Worm (Caenorhabditis elegans) whole organism, late embryonic: ENCODE measurements around the gene ZC506.1.

Experiments
- F13H6.1 ChIP-seq: sonication (generic microtip); optimal IDR thresholded peaks from 2 replicates; lab custom pipeline; 2016; ENCODE audit warnings: missing genetic modification characterization, missing compliant biosample characterization
- ceh-22 ChIP-seq: sonication (generic microtip); optimal IDR thresholded peaks from 2 replicates; lab custom pipeline; 2017; ENCODE audit warnings: missing biosample characterization, missing genetic modification characterization
- ceh-24 ChIP-seq: sonication (generic microtip); optimal IDR thresholded peaks from 2 replicates; lab custom pipeline; 2016; ENCODE audit warnings: mild to moderate bottlenecking, missing genetic modification characterization, missing compliant biosample characterization
- ceh-30 ChIP-seq: fragments of 150-350 bp; optimal IDR thresholded peaks from 2 replicates; lab custom pipeline; 2014; ENCODE audit warnings: missing biosample characterization, missing genetic modification characterization
- ceh-6 ChIP-seq: fragments of 200-800 bp; sonication (Bioruptor generic); optimal IDR thresholded peaks from 2 replicates; lab custom pipeline; 2018; ENCODE audit warnings: mild to moderate bottlenecking, missing genetic modification characterization, missing compliant biosample characterization
- ceh-9 ChIP-seq: sonication (generic microtip); optimal IDR thresholded peaks from 2 replicates; lab custom pipeline; 2016; ENCODE audit warnings: mild to moderate bottlenecking, missing genetic modification characterization, inconsistent platforms, missing compliant biosample characterization
- elt-4 ChIP-seq: sonication (generic microtip); optimal IDR thresholded peaks from 2 replicates; lab custom pipeline; 2016; ENCODE audit warnings: missing genetic modification characterization, missing compliant biosample characterization
- ets-4 ChIP-seq: sonication (generic microtip); optimal IDR thresholded peaks from 2 replicates; lab custom pipeline; 2016; ENCODE audit warnings: missing genetic modification characterization, missing compliant biosample characterization
- eyg-1 ChIP-seq: sonication (generic microtip); optimal IDR thresholded peaks from 2 replicates; lab custom pipeline; 2016; ENCODE audit warnings: missing genotype, missing genetic modification characterization, missing compliant biosample characterization
- hlh-13 ChIP-seq: fragments of 200-800 bp; sonication (Bioruptor generic); optimal IDR thresholded peaks from 2 replicates; lab custom pipeline; 2018; ENCODE audit warnings: mild to moderate bottlenecking, missing genetic modification characterization, missing compliant biosample characterization
- hlh-15 ChIP-seq: sonication (generic microtip); optimal IDR thresholded peaks from 2 replicates; lab custom pipeline; 2016; ENCODE audit warnings: missing genetic modification characterization, missing compliant biosample characterization
- hlh-6 ChIP-seq: sonication (generic microtip); optimal IDR thresholded peaks from 2 replicates; lab custom pipeline; 2016; ENCODE audit warnings: missing genotype, missing genetic modification characterization, missing compliant biosample characterization
- lim-6 ChIP-seq: sonication (generic microtip); optimal IDR thresholded peaks from 2 replicates; lab custom pipeline; 2016; ENCODE audit warnings: missing genetic modification characterization, missing compliant biosample characterization
- nhr-11 ChIP-seq: fragments of 150-350 bp; optimal IDR thresholded peaks from 2 replicates; lab custom pipeline; 2014; ENCODE audit warnings: missing biosample characterization, missing genetic modification characterization
- ref-2 ChIP-seq: sonication (generic microtip); optimal IDR thresholded peaks from 2 replicates; lab custom pipeline; 2016; ENCODE audit warnings: missing genetic modification characterization, missing compliant biosample characterization
- rnt-1 ChIP-seq: sonication (generic microtip); optimal IDR thresholded peaks from 2 replicates; lab custom pipeline; 2016; ENCODE audit warnings: missing genetic modification characterization, missing compliant biosample characterization
- sdc-2 ChIP-seq: sonication (generic microtip); optimal IDR thresholded peaks from 2 replicates; lab custom pipeline; 2016; ENCODE audit warnings: missing genotype, missing genetic modification characterization, missing compliant biosample characterization
- sox-2 ChIP-seq: fragments of 200-800 bp; sonication (Bioruptor generic); IDR thresholded peaks from 2 replicates; pipeline ENCODE4 v1.3.6; 2022; ENCODE audit warnings: missing genetic modification reagents, missing genetic modification characterization, missing compliant biosample characterization
- sox-4 ChIP-seq: sonication (generic microtip); optimal IDR thresholded peaks from 2 replicates; lab custom pipeline; 2017; ENCODE audit warnings: mild to moderate bottlenecking, missing genetic modification characterization, inconsistent platforms, missing compliant biosample characterization
- syd-9 ChIP-seq: sonication (generic microtip); optimal IDR thresholded peaks from 2 replicates; lab custom pipeline; 2016; ENCODE audit warnings: mild to moderate bottlenecking, missing genetic modification characterization, moderate library complexity, missing compliant biosample characterization
- tbx-2 ChIP-seq: sonication (generic microtip); optimal IDR thresholded peaks from 2 replicates; lab custom pipeline; 2016; ENCODE audit warnings: missing genetic modification characterization, missing compliant biosample characterization
- tbx-7 ChIP-seq: sonication (generic microtip); optimal IDR thresholded peaks from 2 replicates; lab custom pipeline; 2016; ENCODE audit warnings: missing genotype, missing genetic modification characterization, missing compliant biosample characterization
- ttx-3 ChIP-seq: sonication (generic microtip); optimal IDR thresholded peaks from 2 replicates; lab custom pipeline; 2016; ENCODE audit warnings: missing genetic modification reagents, missing genetic modification characterization, missing compliant biosample characterization
- unc-3 ChIP-seq, 2 experiments: fragments of 200-800 bp in 1 of 2; sonication (Bioruptor generic) in 1 of 2; sonication (generic microtip) in 1 of 2; conservative IDR thresholded peaks in 1 of 2; optimal IDR thresholded peaks in 1 of 2; 2 replicates each; pipeline versions ENCODE4 v1.3.6 to Lab custom; 2016 to 2022; ENCODE audit warnings: missing compliant biosample characterization in 2 of 2, missing genetic modification characterization in 2 of 2, missing genetic modification reagents in 1 of 2
- unc-42 ChIP-seq: sonication (generic microtip); optimal IDR thresholded peaks from 2 replicates; lab custom pipeline; 2016; ENCODE audit warnings: missing genotype, missing genetic modification characterization, missing compliant biosample characterization
- unc-55 ChIP-seq: sonication (generic microtip); optimal IDR thresholded peaks from 2 replicates; lab custom pipeline; 2017; ENCODE audit warnings: missing biosample characterization, missing genetic modification reagents, missing genetic modification characterization
- unc-86 ChIP-seq: sonication (generic microtip); optimal IDR thresholded peaks from 2 replicates; lab custom pipeline; 2016; ENCODE audit warnings: missing genetic modification characterization, missing compliant biosample characterization

Gene ZC506.1

DNA sequence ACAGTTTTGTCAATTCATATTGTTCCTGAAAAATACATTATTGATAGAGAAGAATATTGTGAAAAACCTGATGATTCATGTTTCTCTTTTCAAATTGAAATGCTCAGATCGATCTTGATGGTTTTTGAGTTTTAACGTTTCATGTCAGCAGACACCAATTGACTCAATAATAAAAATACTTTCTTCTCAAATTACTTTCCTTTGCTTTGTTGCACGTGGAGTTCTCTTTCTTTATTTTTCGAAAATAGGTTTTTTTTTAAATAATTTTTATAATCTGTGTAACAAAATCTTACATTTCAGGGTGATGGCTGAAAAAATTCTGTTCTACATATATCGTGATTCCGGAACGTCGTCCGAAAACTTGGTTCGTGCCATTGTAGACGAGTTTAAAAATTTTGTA is 41.9 kb downstream of the ZC506.1 start, which contains the start of gene F19C6.2:
Gene F19C6.2, plus strand, starts transcription at position 301 of the 400 bp plus-strand sequence.
- TF ChIP-seq ceh-22 (tag; lab: Kevin White, UChicago) = no peak
- TF ChIP-seq ceh-24 (tag; lab: Kevin White, UChicago) = no peak
- TF ChIP-seq tbx-2 = no peak
- no peak for TF ChIP-seq unc-55 (GFP tag; lab: Kevin White, UChicago)
- TF ChIP-seq rnt-1 (tag; lab: Kevin White, UChicago) = no peak
- no peak for TF ChIP-seq lim-6
- no peak for TF ChIP-seq hlh-6 (tag; lab: Kevin White, UChicago)
- no peak for TF ChIP-seq elt-4
- no peak for TF ChIP-seq nhr-11 (tag; lab: Kevin White, UChicago)
- no peak for TF ChIP-seq unc-3 (GFP tag; conservative IDR thresholded peaks at IDR 0.05; lab: Robert Waterston, UW)
- no peak for TF ChIP-seq unc-3 (tag; optimal IDR thresholded peaks at IDR 0.05; lab: Kevin White, UChicago)
- no peak for TF ChIP-seq eyg-1 (tag; lab: Kevin White, UChicago)

ce11 chrX:10008664-10009063 is 49.9 kb downstream of the ZC506.1 start, which contains the start of gene F19C6.3:
F19C6.3 (minus strand) TSS chrX:10008764.
- TF ChIP-seq hlh-13 (GFP tag; lab: Kevin White, UChicago) = no peak
- TF ChIP-seq unc-86 (tag; lab: Kevin White, UChicago) = no peak
- TF ChIP-seq ref-2 (tag; lab: Kevin White, UChicago) = no peak

DNA sequence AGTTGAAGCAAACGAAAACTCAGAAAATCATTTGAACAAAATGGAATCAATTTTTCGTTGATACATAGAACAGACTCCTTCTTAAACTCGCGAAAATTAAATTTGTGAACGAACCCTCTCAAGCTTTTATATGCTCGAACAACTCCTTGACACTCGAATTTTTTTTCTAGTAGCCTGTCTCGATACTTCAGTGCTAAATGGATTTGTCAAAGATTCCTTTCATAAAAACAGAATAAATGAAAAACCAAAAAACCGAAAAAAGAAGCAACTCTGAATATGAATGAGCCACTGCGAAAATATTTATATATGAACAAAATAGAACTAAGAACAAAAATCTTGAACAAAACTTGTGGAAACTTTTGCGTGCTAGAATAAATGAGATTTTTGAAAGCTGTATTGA is 51.2 kb downstream of the ZC506.1 start:
- TF ChIP-seq ceh-6 (GFP tag; lab: Kevin White, UChicago) (no peak), hlh-6 (tag; lab: Kevin White, UChicago) (no peak), unc-42 (tag; lab: Kevin White, UChicago) (no peak), ceh-30 (tag; lab: Kevin White, UChicago) (no peak), sox-4 (no peak), tbx-7 (no peak), ceh-22 (tag; lab: Kevin White, UChicago) (no peak), sdc-2 (tag; lab: Kevin White, UChicago) (no peak), syd-9 (no peak), ceh-9 (tag; lab: Kevin White, UChicago) (no peak), unc-3 (GFP tag; conservative IDR thresholded peaks at IDR 0.05; lab: Robert Waterston, UW) (no peak), unc-3 (tag; optimal IDR thresholded peaks at IDR 0.05; lab: Kevin White, UChicago) (no peak), sox-2 (no peak), hlh-15 (tag; lab: Kevin White, UChicago) (no peak), ets-4 (tag; lab: Kevin White, UChicago) (no peak), F13H6.1 (tag; lab: Kevin White, UChicago) (no peak), ttx-3 (no peak)
